Fruit fly (Drosophila melanogaster) whole organism, embryonic: ENCODE data around the gene Cpr67Fa1.

ENCODE experiments used
- CG12104 ChIP-seq: fragments of 200-800 bp; sonication (Bioruptor generic); optimal IDR thresholded peaks from 3 replicates; lab custom pipeline; 2016; ENCODE audit warnings: missing biosample characterization, missing genetic modification characterization
- CG12236 ChIP-seq: fragments of 200-800 bp; sonication (Bioruptor generic); optimal IDR thresholded peaks from 2 replicates; lab custom pipeline; 2016; ENCODE audit warnings: missing biosample characterization, missing genetic modification characterization
- CG12299 ChIP-seq: fragments of 200-800 bp; sonication (Bioruptor generic); optimal IDR thresholded peaks from 2 replicates; lab custom pipeline; 2018; ENCODE audit warnings: missing biosample characterization, mild to moderate bottlenecking, missing genetic modification characterization
- CG12391 ChIP-seq: fragments of 200-800 bp; sonication (Bioruptor generic); optimal IDR thresholded peaks from 3 replicates; lab custom pipeline; 2018; ENCODE audit warnings: missing biosample characterization, mild to moderate bottlenecking, missing genetic modification characterization, moderate library complexity
- CG12942 ChIP-seq: fragments of 200-800 bp; sonication (Bioruptor generic); optimal IDR thresholded peaks from 3 replicates; lab custom pipeline; 2016; ENCODE audit warnings: missing biosample characterization, missing genetic modification characterization
- CG13123 ChIP-seq: fragments of 200-800 bp; sonication (Bioruptor generic); optimal IDR thresholded peaks from 2 replicates; lab custom pipeline; 2016; ENCODE audit warnings: missing biosample characterization, missing genetic modification characterization
- CG13775 ChIP-seq: fragments of 200-800 bp; sonication (Bioruptor generic); optimal IDR thresholded peaks from 3 replicates; lab custom pipeline; 2017; ENCODE audit warnings: missing biosample characterization, mild to moderate bottlenecking, missing genetic modification characterization
- CG14014 ChIP-seq: fragments of 200-800 bp; sonication (Bioruptor generic); IDR thresholded peaks from 2 replicates; pipeline ENCODE4 v1.3.6; 2022; ENCODE audit warnings: missing biosample characterization, missing genetic modification characterization
- CG14441 ChIP-seq: fragments of 200-800 bp; sonication (Bioruptor generic); IDR thresholded peaks from 2 replicates; pipeline ENCODE4 v1.3.6; 2022; ENCODE audit warnings: missing biosample characterization, missing genetic modification characterization
- CG15073 ChIP-seq: fragments of 200-800 bp; sonication (Bioruptor generic); optimal IDR thresholded peaks from 2 replicates; lab custom pipeline; 2016; ENCODE audit warnings: missing biosample characterization, missing genetic modification characterization
- CG15601 ChIP-seq: fragments of 200-800 bp; sonication (Bioruptor generic); optimal IDR thresholded peaks from 3 replicates; lab custom pipeline; 2019; ENCODE audit warnings: missing biosample characterization, mild to moderate bottlenecking, missing genetic modification characterization, moderate library complexity
- CG1602 ChIP-seq: fragments of 200-800 bp; sonication (Bioruptor generic); optimal IDR thresholded peaks from 3 replicates; lab custom pipeline; 2016; ENCODE audit warnings: missing biosample characterization, missing genetic modification characterization
- CG16779 ChIP-seq: fragments of 200-800 bp; sonication (Bioruptor generic); IDR thresholded peaks from 2 replicates; pipeline ENCODE4 v1.3.6; 2022; ENCODE audit warnings: missing biosample characterization, missing genetic modification characterization
- CG31365 ChIP-seq: fragments of 200-800 bp; sonication (Bioruptor generic); optimal IDR thresholded peaks from 2 replicates; lab custom pipeline; 2018; ENCODE audit warnings: missing biosample characterization, mild to moderate bottlenecking, missing genetic modification characterization
- CG4328 ChIP-seq: fragments of 200-800 bp; sonication (Bioruptor generic); optimal IDR thresholded peaks from 3 replicates; lab custom pipeline; 2017; ENCODE audit warnings: missing biosample characterization, missing genetic modification reagents, missing genetic modification characterization
- CG6254 ChIP-seq: fragments of 200-800 bp; sonication (Bioruptor generic); optimal IDR thresholded peaks from 3 replicates; lab custom pipeline; 2017; ENCODE audit warnings: mild to moderate bottlenecking, missing biosample characterization, missing genetic modification reagents, missing genetic modification characterization
- CG6654 ChIP-seq: fragments of 200-800 bp; sonication (Bioruptor generic); optimal IDR thresholded peaks from 2 replicates; lab custom pipeline; 2017; ENCODE audit warnings: missing biosample characterization, mild to moderate bottlenecking, missing genetic modification characterization
- CG7372 ChIP-seq: fragments of 200-800 bp; sonication (Bioruptor generic); IDR thresholded peaks from 2 replicates; pipeline ENCODE4 v1.3.6; 2022; ENCODE audit warnings: missing biosample characterization, missing genetic modification characterization
- CG7928 ChIP-seq: fragments of 200-800 bp; sonication (Bioruptor generic); optimal IDR thresholded peaks from 2 replicates; lab custom pipeline; 2017; ENCODE audit warnings: missing biosample characterization, mild to moderate bottlenecking, missing genetic modification characterization
- CG8388 ChIP-seq: fragments of 200-800 bp; sonication (Bioruptor generic); optimal IDR thresholded peaks from 2 replicates; lab custom pipeline; 2019; ENCODE audit warnings: missing biosample characterization, mild to moderate bottlenecking, missing genetic modification characterization, moderate library complexity
- CG8944 ChIP-seq: fragments of 200-800 bp; sonication (Bioruptor generic); optimal IDR thresholded peaks from 3 replicates; lab custom pipeline; 2016; ENCODE audit warnings: missing biosample characterization, missing genetic modification characterization
- Chrac-16 ChIP-seq: fragments of 200-800 bp; sonication (Bioruptor generic); optimal IDR thresholded peaks from 3 replicates; lab custom pipeline; 2016; ENCODE audit warnings: missing biosample characterization, missing genetic modification characterization
- CoRest ChIP-seq: fragments of 200-800 bp; sonication (Bioruptor generic); optimal IDR thresholded peaks from 3 replicates; lab custom pipeline; 2018; ENCODE audit warnings: missing biosample characterization, mild to moderate bottlenecking, missing genetic modification characterization, moderate library complexity
- Dfd ChIP-seq, 2 experiments: fragments of >200 bp; optimal IDR thresholded peaks; 2 replicates each; lab custom pipeline; 2017; ENCODE audit warnings: missing biosample characterization in 2 of 2, missing genetic modification characterization in 2 of 2
- Dp ChIP-seq: fragments of 200-800 bp; sonication (Bioruptor generic); optimal IDR thresholded peaks from 2 replicates; lab custom pipeline; 2018; ENCODE audit warnings: missing biosample characterization, mild to moderate bottlenecking, missing genetic modification characterization, moderate library complexity
- Gsc ChIP-seq: fragments of 200-800 bp; sonication (Bioruptor generic); IDR thresholded peaks from 2 replicates; pipeline ENCODE4 v1.3.6; 2022; ENCODE audit warnings: missing biosample characterization, missing genetic modification characterization
- Gug ChIP-seq: fragments of 200-800 bp; sonication (Bioruptor generic); IDR thresholded peaks from 4 replicates; pipeline ENCODE4 v1.3.6; 2022; ENCODE audit warnings: missing biosample characterization, missing genetic modification characterization
- HLHmδ ChIP-seq: fragments of 200-800 bp; sonication (Bioruptor generic); optimal IDR thresholded peaks from 2 replicates; lab custom pipeline; 2018; ENCODE audit warnings: missing biosample characterization, mild to moderate bottlenecking, missing genetic modification characterization, moderate library complexity
- Hr3 ChIP-seq: fragments of 200-800 bp; sonication (Bioruptor generic); optimal IDR thresholded peaks from 3 replicates; lab custom pipeline; 2016; ENCODE audit warnings: missing biosample characterization, missing genetic modification characterization
- Jarid2 ChIP-seq: fragments of 200-800 bp; sonication (Bioruptor generic); optimal IDR thresholded peaks from 3 replicates; lab custom pipeline; 2017; ENCODE audit warnings: mild to moderate bottlenecking, missing biosample characterization, missing genetic modification reagents, missing genetic modification characterization
- Mad ChIP-seq: fragments of 200-800 bp; sonication (Bioruptor generic); optimal IDR thresholded peaks from 2 replicates; lab custom pipeline; 2016; ENCODE audit warnings: missing biosample characterization, missing genetic modification characterization
- NC2α ChIP-seq: fragments of 200-800 bp; sonication (Bioruptor generic); optimal IDR thresholded peaks from 2 replicates; lab custom pipeline; 2016; ENCODE audit warnings: missing biosample characterization, missing genetic modification characterization
- Rx ChIP-seq: fragments of 200-800 bp; sonication (Bioruptor generic); IDR thresholded peaks from 2 replicates; pipeline ENCODE4 v1.3.6; 2022; ENCODE audit warnings: missing biosample characterization, missing genetic modification characterization
- Taf1 ChIP-seq: fragments of 200-800 bp; sonication (Bioruptor generic); IDR thresholded peaks from 2 replicates; pipeline ENCODE4 v1.3.6; 2022; ENCODE audit warnings: missing biosample characterization, missing genetic modification characterization
- bcd ChIP-seq: fragments of 200-800 bp; sonication (Bioruptor generic); optimal IDR thresholded peaks from 2 replicates; lab custom pipeline; 2017; ENCODE audit warnings: missing biosample characterization, mild to moderate bottlenecking, missing genetic modification characterization
- bsh ChIP-seq, 2 experiments: fragments of 200-800 bp; sonication (Bioruptor generic); optimal IDR thresholded peaks; 2 replicates each; lab custom pipeline; 2017 to 2018; ENCODE audit warnings: mild to moderate bottlenecking in 2 of 2, missing biosample characterization in 2 of 2, missing genetic modification characterization in 2 of 2, moderate library complexity in 1 of 2
- cad ChIP-seq: fragments of >200 bp; optimal IDR thresholded peaks from 2 replicates; lab custom pipeline; 2017; ENCODE audit warnings: missing biosample characterization, missing genetic modification characterization
- crol ChIP-seq: fragments of 200-800 bp; sonication (Bioruptor generic); IDR thresholded peaks from 2 replicates; pipeline ENCODE4 v1.3.6; 2022; ENCODE audit warnings: missing biosample characterization, missing genetic modification characterization
- dysf ChIP-seq: fragments of 200-800 bp; sonication (Bioruptor generic); IDR thresholded peaks from 3 replicates; pipeline ENCODE4 v1.3.6; 2022; ENCODE audit warnings: missing biosample characterization, missing genetic modification characterization
- fd96Cb ChIP-seq: fragments of 200-800 bp; sonication (Bioruptor generic); optimal IDR thresholded peaks from 2 replicates; lab custom pipeline; 2018; ENCODE audit warnings: missing biosample characterization, mild to moderate bottlenecking, missing genetic modification characterization, moderate library complexity
- gt ChIP-seq: fragments of 200-800 bp; sonication (Bioruptor generic); IDR thresholded peaks from 2 replicates; pipeline ENCODE4 v1.3.6; 2022; ENCODE audit warnings: missing biosample characterization, missing genetic modification characterization
- lbe ChIP-seq: fragments of 200-800 bp; sonication (Bioruptor generic); optimal IDR thresholded peaks from 2 replicates; lab custom pipeline; 2016; ENCODE audit warnings: missing biosample characterization, mild to moderate bottlenecking, missing genetic modification characterization
- mirr ChIP-seq: fragments of 200-800 bp; sonication (Bioruptor generic); optimal IDR thresholded peaks from 3 replicates; lab custom pipeline; 2018; ENCODE audit warnings: missing biosample characterization, mild to moderate bottlenecking, missing genetic modification characterization
- nmo ChIP-seq: fragments of 200-800 bp; sonication (Bioruptor generic); optimal IDR thresholded peaks from 2 replicates; lab custom pipeline; 2018; ENCODE audit warnings: missing biosample characterization, mild to moderate bottlenecking, missing genetic modification characterization, moderate library complexity
- nom ChIP-seq: fragments of 200-800 bp; sonication (Bioruptor generic); optimal IDR thresholded peaks from 2 replicates; lab custom pipeline; 2017; ENCODE audit warnings: missing biosample characterization, missing genetic modification characterization, mild to moderate bottlenecking, moderate library complexity, missing genetic modification reagents
- salm ChIP-seq: fragments of 200-800 bp; sonication (Bioruptor generic); optimal IDR thresholded peaks from 2 replicates; lab custom pipeline; 2018; ENCODE audit warnings: missing biosample characterization, mild to moderate bottlenecking, missing genetic modification characterization
- sd ChIP-seq: fragments of 200-800 bp; sonication (Bioruptor generic); optimal IDR thresholded peaks from 3 replicates; lab custom pipeline; 2018; ENCODE audit warnings: missing biosample characterization, mild to moderate bottlenecking, missing genetic modification characterization, moderate library complexity
- ssp ChIP-seq: fragments of 200-800 bp; sonication (Bioruptor generic); IDR thresholded peaks from 2 replicates; pipeline ENCODE4 v1.3.6; 2022; ENCODE audit warnings: missing biosample characterization, missing genetic modification characterization
- tio ChIP-seq: fragments of 200-800 bp; sonication (Bioruptor generic); optimal IDR thresholded peaks from 2 replicates; lab custom pipeline; 2017; ENCODE audit warnings: missing biosample characterization, missing genetic modification characterization, inconsistent platforms
- trh ChIP-seq: fragments of 200-800 bp; sonication (Bioruptor generic); optimal IDR thresholded peaks from 2 replicates; lab custom pipeline; 2016; ENCODE audit warnings: missing biosample characterization, missing genetic modification characterization
- vnd ChIP-seq: fragments of 200-800 bp; sonication (Bioruptor generic); IDR thresholded peaks from 3 replicates; pipeline ENCODE4 v1.3.6; 2022; ENCODE audit warnings: missing biosample characterization, missing genetic modification characterization; ENCODE audit not compliant: partially characterized antibody
- vvl ChIP-seq: fragments of 200-800 bp; sonication (Bioruptor generic); IDR thresholded peaks from 2 replicates; pipeline ENCODE4 v1.3.6; 2022; ENCODE audit warnings: missing biosample characterization, missing genetic modification characterization

Gene Cpr67Fa1

DNA sequence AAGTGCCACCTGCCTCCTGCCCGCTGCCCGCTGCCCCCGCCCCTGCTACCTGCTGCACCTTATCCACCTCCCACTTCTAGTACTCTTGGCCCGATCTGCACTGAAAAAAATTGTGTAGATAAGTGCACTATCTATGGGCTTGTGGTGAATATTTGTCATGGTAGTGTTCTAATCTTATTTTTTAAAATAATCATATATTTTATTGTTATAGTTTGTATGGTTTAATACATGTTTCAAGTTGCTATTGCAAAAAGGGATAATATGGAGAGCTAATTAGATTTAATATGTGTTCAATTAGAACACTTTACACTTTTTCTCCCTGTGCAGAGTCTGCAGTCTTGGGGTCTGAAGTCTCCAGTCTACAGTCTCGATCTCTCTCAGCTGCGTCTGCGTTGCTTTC lies 41.6 kb downstream of the Cpr67Fa1 start (continued):
- TF ChIP-seq vvl, result 0 out of 2 replicates have a peak, but pooled peaks have one; percentile 31
- peak; percentile 60 to 80 for TF ChIP-seq bsh (GFP tag; optimal IDR thresholded peaks at IDR 0.05; lab: Kevin White, UChicago)
- no peak for TF ChIP-seq CG4328 (GFP tag; lab: Kevin White, UChicago)
- no peak for TF ChIP-seq cad (GFP tag; lab: Kevin White, UChicago)
- no peak for TF ChIP-seq gt (GFP tag; lab: Robert Waterston, UW)
- no peak for TF ChIP-seq CG1602 (GFP tag; lab: Kevin White, UChicago)
- no peak for TF ChIP-seq Dp (GFP tag; lab: Kevin White, UChicago)
- TF ChIP-seq CG6654 (GFP tag; lab: Kevin White, UChicago), result no peak
- no peak for TF ChIP-seq mirr (GFP tag; lab: Kevin White, UChicago)
- TF ChIP-seq Hr3 (GFP tag; lab: Kevin White, UChicago), result peak; percentile 1
- no peak for TF ChIP-seq Chrac-16 (GFP tag; lab: Kevin White, UChicago)
- TF ChIP-seq CG14014 (GFP tag; lab: Robert Waterston, UW), result no peak
- no peak for TF ChIP-seq CG13775 (GFP tag; lab: Kevin White, UChicago)
- TF ChIP-seq Gsc (GFP tag; lab: Robert Waterston, UW), result no peak
- TF ChIP-seq Dfd (GFP tag; optimal IDR thresholded peaks at IDR 0.05; lab: Kevin White, UChicago), result no peak
- TF ChIP-seq vnd (GFP tag; lab: Robert Waterston, UW), result no peak
- peak; percentile 61; the same call in 1 of the 3 replicates for TF ChIP-seq dysf (GFP tag; lab: Robert Waterston, UW)
- peak; percentile 31 for TF ChIP-seq CG8388
- TF ChIP-seq fd96Cb, result peak; percentile 60
- TF ChIP-seq sd (tag; lab: Kevin White, UChicago), result no peak
- no peak for TF ChIP-seq Mad (GFP tag; lab: Kevin White, UChicago)
- TF ChIP-seq nom (GFP tag; lab: Kevin White, UChicago), result peak; percentile 42
- no peak for TF ChIP-seq CG15073 (GFP tag; lab: Kevin White, UChicago)
- TF ChIP-seq CG15601 (tag; lab: Kevin White, UChicago), result no peak
- no peak for TF ChIP-seq CG7372 (GFP tag; lab: Robert Waterston, UW)
- TF ChIP-seq trh (GFP tag; lab: Kevin White, UChicago), result no peak
- TF ChIP-seq CG12299 (tag; lab: Kevin White, UChicago), result no peak
- peak; percentile 7 for TF ChIP-seq tio
- no peak for TF ChIP-seq lbe (GFP tag; lab: Kevin White, UChicago)
- no peak for TF ChIP-seq CG16779 (GFP tag; lab: Robert Waterston, UW)
- TF ChIP-seq Rx (GFP tag; lab: Robert Waterston, UW), result no peak
- TF ChIP-seq salm (tag; lab: Kevin White, UChicago), result no peak
- peak; percentile 58 for TF ChIP-seq CG6254 (GFP tag; lab: Kevin White, UChicago)
- TF ChIP-seq CG14441 (GFP tag; lab: Robert Waterston, UW), result peak; percentile 40; the same call in 1 of the 2 replicates
- no peak for TF ChIP-seq NC2α
- TF ChIP-seq CG12942 (GFP tag; lab: Kevin White, UChicago), result peak; percentile 4
- no peak for TF ChIP-seq Gug (GFP tag; lab: Robert Waterston, UW)
- no peak for TF ChIP-seq HLHmδ
- no peak for TF ChIP-seq CG13123
- TF ChIP-seq CG12236, result no peak
- peak; percentile 39 for TF ChIP-seq bcd (GFP tag; lab: Kevin White, UChicago)
- peak; percentile 71 for TF ChIP-seq nmo (GFP tag; lab: Kevin White, UChicago)
- TF ChIP-seq CG7928 (GFP tag; lab: Kevin White, UChicago), result no peak
- peak; percentile 1 for TF ChIP-seq CG12104 (GFP tag; lab: Kevin White, UChicago)
- TF ChIP-seq crol, result no peak
- no peak for TF ChIP-seq CG31365 (tag; lab: Kevin White, UChicago)
- no peak for TF ChIP-seq Taf1 (GFP tag; lab: Robert Waterston, UW)
- peak; percentile 37 for TF ChIP-seq CoRest
- no peak for TF ChIP-seq CG8944
- no peak for TF ChIP-seq Jarid2 (GFP tag; lab: Kevin White, UChicago)
- TF ChIP-seq ssp (GFP tag; lab: Robert Waterston, UW), result 0 out of 2 replicates have a peak, but pooled peaks have one; percentile 18
- peak; percentile 42 for TF ChIP-seq CG12391 (tag; lab: Kevin White, UChicago)
